Fruit fly (Drosophila melanogaster) whole organism, prepupa: ENCODE results near the gene Datp.

Experiments used
- CG10631 ChIP-seq: fragments of 200-800 bp; sonication (Bioruptor generic); optimal IDR thresholded peaks from 2 replicates; lab custom pipeline; 2016; ENCODE audit warnings: missing biosample characterization, missing genetic modification characterization
- CG10669 ChIP-seq: fragments of 200-800 bp; sonication (Bioruptor generic); optimal IDR thresholded peaks from 3 replicates; lab custom pipeline; 2018; ENCODE audit warnings: missing biosample characterization, mild to moderate bottlenecking, missing genetic modification characterization, moderate library complexity
- CG11762 ChIP-seq: fragments of 200-800 bp; sonication (Bioruptor generic); optimal IDR thresholded peaks from 3 replicates; lab custom pipeline; 2016; ENCODE audit warnings: missing biosample characterization, missing genetic modification characterization; ENCODE audit not compliant: insufficient read depth
- CG11902 ChIP-seq: fragments of 200-800 bp; sonication (Bioruptor generic); optimal IDR thresholded peaks from 3 replicates; lab custom pipeline; 2016; ENCODE audit warnings: missing biosample characterization, missing genetic modification characterization
- CG15336 ChIP-seq: fragments of 200-800 bp; sonication (Bioruptor generic); IDR thresholded peaks from 2 replicates; pipeline ENCODE4 v1.3.6; 2022; ENCODE audit warnings: missing biosample characterization, missing genetic modification characterization
- CG16779 ChIP-seq: fragments of 200-800 bp; sonication (Bioruptor generic); optimal IDR thresholded peaks from 3 replicates; lab custom pipeline; 2017; ENCODE audit warnings: missing biosample characterization, mild to moderate bottlenecking, missing genetic modification characterization
- CG34406 ChIP-seq: fragments of 200-800 bp; sonication (Bioruptor generic); optimal IDR thresholded peaks from 3 replicates; lab custom pipeline; 2016; ENCODE audit warnings: missing biosample characterization, missing genetic modification characterization
- CG3919 ChIP-seq: fragments of 200-800 bp; sonication (Bioruptor generic); optimal IDR thresholded peaks from 3 replicates; lab custom pipeline; 2016; ENCODE audit warnings: missing biosample characterization, missing genetic modification characterization
- CG4318 ChIP-seq: fragments of 200-800 bp; sonication (Bioruptor generic); optimal IDR thresholded peaks from 3 replicates; lab custom pipeline; 2017; ENCODE audit warnings: missing biosample characterization, mild to moderate bottlenecking, missing genetic modification characterization
- CG6163 ChIP-seq: fragments of 200-800 bp; sonication (Bioruptor generic); IDR thresholded peaks from 3 replicates; pipeline ENCODE4 v1.3.6; 2022; ENCODE audit warnings: missing biosample characterization, missing genetic modification characterization
- CG6276 ChIP-seq: fragments of 200-800 bp; sonication (Bioruptor generic); optimal IDR thresholded peaks from 2 replicates; lab custom pipeline; 2017; ENCODE audit warnings: missing biosample characterization, mild to moderate bottlenecking, missing genetic modification characterization
- CG6808 ChIP-seq: fragments of 200-800 bp; sonication (Bioruptor generic); optimal IDR thresholded peaks from 3 replicates; lab custom pipeline; 2017; ENCODE audit warnings: missing biosample characterization, missing genetic modification characterization, mild to moderate bottlenecking, moderate library complexity, missing genetic modification reagents
- CG6854 ChIP-seq: fragments of 200-800 bp; sonication (Bioruptor generic); optimal IDR thresholded peaks from 2 replicates; lab custom pipeline; 2017; ENCODE audit warnings: missing biosample characterization, mild to moderate bottlenecking, missing genetic modification characterization
- CG8119 ChIP-seq: fragments of 200-800 bp; sonication (Bioruptor generic); IDR thresholded peaks from 3 replicates; pipeline ENCODE4 v1.3.6; 2022; ENCODE audit warnings: missing biosample characterization, missing genetic modification characterization
- CG9139 ChIP-seq: fragments of 200-800 bp; sonication (Bioruptor generic); optimal IDR thresholded peaks from 3 replicates; lab custom pipeline; 2017; ENCODE audit warnings: missing biosample characterization, mild to moderate bottlenecking, missing genetic modification characterization
- Eip78C ChIP-seq: fragments of 200-800 bp; sonication (Bioruptor generic); peaks from one replicate; lab custom pipeline; 2016; ENCODE audit warnings: missing biosample characterization, missing genetic modification characterization
- Eip93F ChIP-seq: fragments of 200-800 bp; sonication (Bioruptor generic); optimal IDR thresholded peaks from 2 replicates; lab custom pipeline; 2016; ENCODE audit warnings: missing biosample characterization, mild to moderate bottlenecking, missing genetic modification characterization
- Ets21C ChIP-seq: fragments of 200-800 bp; sonication (Bioruptor generic); optimal IDR thresholded peaks from 3 replicates; lab custom pipeline; 2016; ENCODE audit warnings: missing biosample characterization, missing genetic modification characterization
- Ets96B ChIP-seq: fragments of 200-800 bp; optimal IDR thresholded peaks from 2 replicates; lab custom pipeline; 2019; ENCODE audit warnings: missing biosample characterization, mild to moderate bottlenecking, missing genetic modification characterization, moderate library complexity
- Hr38 ChIP-seq: sonication (Bioruptor generic); optimal IDR thresholded peaks from 2 replicates; lab custom pipeline; 2016; ENCODE audit warnings: missing biosample characterization, missing genetic modification characterization
- Hr39 ChIP-seq: fragments of 200-800 bp; sonication (Bioruptor generic); optimal IDR thresholded peaks from 2 replicates; lab custom pipeline; 2016; ENCODE audit warnings: missing biosample characterization, missing genetic modification characterization
- Hr4 ChIP-seq: fragments of 200-800 bp; sonication (Bioruptor generic); optimal IDR thresholded peaks from 3 replicates; lab custom pipeline; 2016; ENCODE audit warnings: missing biosample characterization, missing genetic modification characterization
- Met ChIP-seq: fragments of 200-800 bp; sonication (Bioruptor generic); optimal IDR thresholded peaks from 3 replicates; lab custom pipeline; 2016; ENCODE audit warnings: missing biosample characterization, missing genetic modification characterization
- OdsH ChIP-seq: fragments of 200-800 bp; sonication (Bioruptor generic); optimal IDR thresholded peaks from 3 replicates; lab custom pipeline; 2016; ENCODE audit warnings: missing biosample characterization, missing genetic modification characterization
- Smox ChIP-seq: fragments of 200-800 bp; sonication (Bioruptor generic); optimal IDR thresholded peaks from 3 replicates; lab custom pipeline; 2016; ENCODE audit warnings: missing biosample characterization, missing genetic modification characterization
- Sox14 ChIP-seq: fragments of 200-800 bp; sonication (Bioruptor generic); optimal IDR thresholded peaks from 3 replicates; lab custom pipeline; 2016; ENCODE audit warnings: missing biosample characterization, missing genetic modification characterization
- achi ChIP-seq: fragments of 200-800 bp; sonication (Bioruptor generic); optimal IDR thresholded peaks from 3 replicates; lab custom pipeline; 2016; ENCODE audit warnings: missing biosample characterization, missing genetic modification characterization
- acj6 ChIP-seq: fragments of 200-800 bp; sonication (Bioruptor generic); optimal IDR thresholded peaks from 3 replicates; lab custom pipeline; 2016; ENCODE audit warnings: missing biosample characterization, missing genetic modification characterization
- cyc ChIP-seq: fragments of 200-800 bp; sonication (Bioruptor generic); optimal IDR thresholded peaks from 3 replicates; lab custom pipeline; 2016; ENCODE audit warnings: missing biosample characterization, missing genetic modification characterization
- dac ChIP-seq: fragments of 200-800 bp; sonication (Bioruptor generic); optimal IDR thresholded peaks from 2 replicates; lab custom pipeline; 2017; ENCODE audit warnings: missing biosample characterization, mild to moderate bottlenecking, missing genetic modification characterization
- eg ChIP-seq: fragments of 200-800 bp; sonication (Bioruptor generic); IDR thresholded peaks from 3 replicates; pipeline ENCODE4 v1.3.6; 2022; ENCODE audit warnings: missing biosample characterization, missing genetic modification characterization
- esn ChIP-seq: fragments of 200-800 bp; sonication (Bioruptor generic); optimal IDR thresholded peaks from 2 replicates; lab custom pipeline; 2016; ENCODE audit warnings: missing biosample characterization, mild to moderate bottlenecking, missing genetic modification characterization, moderate library complexity
- fd59A ChIP-seq: fragments of 200-800 bp; sonication (Bioruptor generic); optimal IDR thresholded peaks from 2 replicates; lab custom pipeline; 2017; ENCODE audit warnings: missing biosample characterization, mild to moderate bottlenecking, missing genetic modification characterization, missing genetic modification reagents
- fd85E ChIP-seq: fragments of 200-800 bp; sonication (Bioruptor generic); optimal IDR thresholded peaks from 3 replicates; lab custom pipeline; 2016; ENCODE audit warnings: missing biosample characterization, missing genetic modification characterization
- fkh ChIP-seq: fragments of 200-800 bp; sonication (Bioruptor generic); optimal IDR thresholded peaks from 3 replicates; lab custom pipeline; 2017; ENCODE audit warnings: missing biosample characterization, mild to moderate bottlenecking, missing genetic modification characterization, moderate library complexity
- net ChIP-seq: fragments of 200-800 bp; sonication (Bioruptor generic); optimal IDR thresholded peaks from 3 replicates; lab custom pipeline; 2016; ENCODE audit warnings: missing biosample characterization, missing genetic modification characterization
- spab ChIP-seq: fragments of 200-800 bp; sonication (Bioruptor generic); optimal IDR thresholded peaks from 2 replicates; lab custom pipeline; 2017; ENCODE audit warnings: missing biosample characterization, mild to moderate bottlenecking, missing genetic modification characterization, missing genetic modification reagents
- ss ChIP-seq, 2 experiments: fragments of 200-800 bp; sonication (Bioruptor generic); optimal IDR thresholded peaks; 2 replicates in 1 of 2; 3 replicates in 1 of 2; lab custom pipeline; 2017 to 2018; ENCODE audit warnings: mild to moderate bottlenecking in 2 of 2, missing biosample characterization in 2 of 2, missing genetic modification characterization in 2 of 2, moderate library complexity in 1 of 2
- svp ChIP-seq: fragments of 200-800 bp; sonication (Bioruptor generic); peaks from one replicate; lab custom pipeline; 2016; ENCODE audit warnings: missing biosample characterization, missing genetic modification characterization
- topi ChIP-seq: fragments of 200-800 bp; sonication (Bioruptor generic); optimal IDR thresholded peaks from 3 replicates; lab custom pipeline; 2016; ENCODE audit warnings: missing biosample characterization, missing genetic modification characterization
- vri ChIP-seq: fragments of 200-800 bp; sonication (Bioruptor generic); optimal IDR thresholded peaks from 3 replicates; lab custom pipeline; 2016; ENCODE audit warnings: missing biosample characterization, mild to moderate bottlenecking, missing genetic modification characterization

Datp gene

DNA sequence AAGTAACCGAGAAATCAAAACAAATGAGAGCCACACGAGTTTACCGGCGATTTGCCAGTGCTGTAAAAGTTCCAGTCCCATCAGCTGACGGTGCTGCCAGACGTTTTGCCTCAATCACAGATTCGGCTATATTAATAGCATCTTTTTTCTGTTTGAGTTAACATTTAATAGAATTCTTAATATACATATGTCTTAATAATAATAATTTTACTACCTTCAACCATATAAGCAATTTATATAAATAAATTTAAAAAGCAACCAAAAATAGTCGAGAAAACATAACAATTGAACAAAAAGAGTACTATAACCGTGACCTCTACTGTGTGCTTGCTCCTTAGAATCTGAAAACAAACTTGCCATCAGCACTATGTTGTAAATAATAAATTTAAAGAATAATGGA, 15.5 kb upstream of the Datp start, which contains the start of the genes CG13126 and CG4709 (continued):
- TF ChIP-seq spab (GFP tag; lab: Kevin White, UChicago) (peak; percentile 85), CG15336 (GFP tag; lab: Robert Waterston, UW) (peak; percentile 94), CG6276 (GFP tag; lab: Kevin White, UChicago) (peak; percentile 88), CG4318 (GFP tag; lab: Kevin White, UChicago) (no peak), OdsH (peak; percentile 89), esn (GFP tag; lab: Kevin White, UChicago) (peak; percentile 90), Smox (GFP tag; lab: Kevin White, UChicago) (peak; percentile 86), acj6 (GFP tag; lab: Kevin White, UChicago) (peak; percentile 93), cyc (peak; percentile 86), CG11902 (peak; percentile 75), net (GFP tag; lab: Kevin White, UChicago) (peak; percentile 92), CG10669 (GFP tag; lab: Kevin White, UChicago) (peak; percentile 90), CG16779 (tag; lab: Kevin White, UChicago) (peak; percentile 80), CG11762 (GFP tag; lab: Kevin White, UChicago) (peak; percentile 86), Hr4 (GFP tag; lab: Kevin White, UChicago) (peak; percentile 81), CG6163 (GFP tag; lab: Robert Waterston, UW) (peak; percentile 90), topi (peak; percentile 85), Met (GFP tag; lab: Kevin White, UChicago) (peak; percentile 83), Ets21C (peak; percentile 64)
- TF ChIP-seq, all 60 proteins: peak for 58

DNA sequence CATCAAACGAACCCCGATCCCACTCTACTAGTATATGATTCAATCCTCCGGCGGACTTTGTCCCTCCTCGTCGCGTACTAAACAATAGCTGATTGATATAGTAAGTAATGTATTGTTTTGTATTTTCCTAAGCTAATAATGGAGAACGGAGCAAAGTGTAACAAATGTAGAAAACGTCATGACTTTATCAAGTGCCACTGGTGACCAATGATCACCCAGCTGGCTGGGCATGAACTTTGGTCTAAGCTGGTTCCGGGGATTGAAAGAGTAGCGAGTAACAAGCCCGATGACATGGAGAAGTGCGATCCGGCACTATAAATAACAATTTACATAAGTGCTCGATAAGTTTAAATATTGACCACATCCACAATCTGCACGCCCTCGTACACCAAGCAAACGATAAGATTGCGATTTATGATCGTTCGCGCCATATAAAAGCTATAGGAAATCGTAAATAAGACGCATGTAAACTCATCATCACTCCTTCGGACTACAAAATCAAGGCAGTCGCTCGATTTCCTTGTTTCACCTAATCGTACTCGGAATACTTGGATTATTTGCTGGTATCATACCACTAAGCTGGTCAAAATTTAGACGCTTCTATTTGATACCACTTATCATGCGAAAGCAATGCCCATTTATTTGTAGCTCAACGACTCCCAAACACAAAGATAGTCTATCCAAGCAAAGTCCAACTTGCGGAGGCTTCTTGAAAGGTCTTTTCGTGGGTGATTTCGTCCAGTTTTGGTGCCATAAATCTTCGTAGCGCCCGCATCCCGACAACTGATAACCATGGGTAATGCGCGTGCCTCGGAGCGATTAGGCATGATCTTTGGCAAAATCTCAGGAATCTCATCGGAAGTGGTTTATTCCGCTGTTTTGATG, 10.8 kb upstream of the Datp start:
- TF ChIP-seq svp (GFP tag; lab: Kevin White, UChicago) (peak; percentile 60), Ets96B (tag; lab: Kevin White, UChicago) (no peak), fkh (GFP tag; lab: Kevin White, UChicago) (no peak), Eip93F (GFP tag; lab: Kevin White, UChicago) (no peak), CG10631 (no peak), CG15336 (GFP tag; lab: Robert Waterston, UW) (no peak), Ets21C (no peak), Hr38 (GFP tag; lab: Kevin White, UChicago) (no peak), Hr4 (GFP tag; lab: Kevin White, UChicago) (no peak), dac (GFP tag; lab: Kevin White, UChicago) (no peak), CG11762 (GFP tag; lab: Kevin White, UChicago) (no peak), vri (peak; percentile 79), Hr39 (no peak), CG34406 (GFP tag; lab: Kevin White, UChicago) (no peak), cyc (no peak), eg (GFP tag; lab: Robert Waterston, UW) (peak; percentile 31; the same call in 1 of the 3 replicates), CG3919 (GFP tag; lab: Kevin White, UChicago) (peak; percentile 4), CG6276 (GFP tag; lab: Kevin White, UChicago) (peak; percentile 75), achi (no peak), Eip78C (GFP tag; lab: Kevin White, UChicago) (peak; percentile 34), Smox (GFP tag; lab: Kevin White, UChicago) (no peak), CG6808 (GFP tag; lab: Kevin White, UChicago) (peak; percentile 16), Sox14 (GFP tag; lab: Kevin White, UChicago) (peak; percentile 3), CG16779 (tag; lab: Kevin White, UChicago) (peak; percentile 60), CG6854 (GFP tag; lab: Kevin White, UChicago) (peak; percentile 10), CG8119 (GFP tag; lab: Robert Waterston, UW) (peak; percentile 39; the same call in 1 of the 3 replicates), fd85E (GFP tag; lab: Kevin White, UChicago) (no peak), ss (GFP tag; optimal IDR thresholded peaks at IDR 0.05; lab: Kevin White, UChicago) (peak; percentile 46 to 49), net (GFP tag; lab: Kevin White, UChicago) (peak; percentile 29), CG9139 (GFP tag; lab: Kevin White, UChicago) (peak; percentile 36), fd59A (GFP tag; lab: Kevin White, UChicago) (no peak)
